Fruit fly (Drosophila melanogaster): Measurements from ENCODE around the gene CG7102.
A peak's percentile ranks its signal among the peaks of the same experiment; 100 is the strongest.

Gene CG7102

dm6 chr2L:7916368-7916767, 29.1 kb upstream of the CG7102 start (continued):
- TF ChIP-seq CG12219 (GFP tag; optimal IDR thresholded peaks at IDR 0.05), result peak; percentile 68
- TF ChIP-seq onecut (GFP tag; IDR thresholded peaks at IDR 0.05), result peak; percentile 45
- TF ChIP-seq Scr (GFP tag; IDR thresholded peaks at IDR 0.05; ENCODE audit: partially characterized antibody), result no peak
- TF ChIP-seq fd64A (GFP tag; optimal IDR thresholded peaks at IDR 0.05), result no peak
- no peak for TF ChIP-seq CG6683 (GFP tag; optimal IDR thresholded peaks at IDR 0.05)
- TF ChIP-seq CG43689 (GFP tag; IDR thresholded peaks at IDR 0.05), result peak; percentile 52
- no peak for TF ChIP-seq disco-r (GFP tag; optimal IDR thresholded peaks at IDR 0.05)
- no peak for TF ChIP-seq zen2 (GFP tag; IDR thresholded peaks at IDR 0.05; ENCODE audit: partially characterized antibody)
- TF ChIP-seq chif (GFP tag; optimal IDR thresholded peaks at IDR 0.05), result peak; percentile 41 to 63
- no peak for TF ChIP-seq CG18262 (tag; optimal IDR thresholded peaks at IDR 0.05)
- TF ChIP-seq CG17912 (GFP tag; optimal IDR thresholded peaks at IDR 0.05), result no peak
- TF ChIP-seq Dip3 (GFP tag; optimal IDR thresholded peaks at IDR 0.05), result peak; percentile 45
- no peak for TF ChIP-seq CG7745 (tag; optimal IDR thresholded peaks at IDR 0.05)
- no peak for TF ChIP-seq CG4854 (GFP tag; optimal IDR thresholded peaks at IDR 0.05)
- peak; percentile 75 for TF ChIP-seq sens (GFP tag)
- no peak for TF ChIP-seq CG12071 (GFP tag; optimal IDR thresholded peaks at IDR 0.05)
- TF ChIP-seq CG14050 (GFP tag; IDR thresholded peaks at IDR 0.05), result peak; percentile 78
- TF ChIP-seq unpg (GFP tag; optimal IDR thresholded peaks at IDR 0.05), result peak; percentile 84
- TF ChIP-seq CG8478 (optimal IDR thresholded peaks at IDR 0.05), result no peak
- TF ChIP-seq gsb-n (tag; optimal IDR thresholded peaks at IDR 0.05), result no peak
- TF ChIP-seq CG3847 (GFP tag; IDR thresholded peaks at IDR 0.05), result peak; percentile 79
- TF ChIP-seq slp2 (GFP tag; optimal IDR thresholded peaks at IDR 0.05), result no peak
- TF ChIP-seq CG17361 (GFP tag; IDR thresholded peaks at IDR 0.05), result no peak
- TF ChIP-seq CG14965 (GFP tag; optimal IDR thresholded peaks at IDR 0.05; ENCODE audit: borderline replicate concordance), result no peak
- no peak for TF ChIP-seq nau (GFP tag; optimal IDR thresholded peaks at IDR 0.05)
- TF ChIP-seq fu2 (GFP tag; optimal IDR thresholded peaks at IDR 0.05), result no peak
- no peak for TF ChIP-seq abd-A (tag; optimal IDR thresholded peaks at IDR 0.05)
- TF ChIP-seq CG32767 (GFP tag; IDR thresholded peaks at IDR 0.05), result peak; percentile 54; the same call in 1 of the 2 replicates
- peak; percentile 80 for TF ChIP-seq CG17328 (GFP tag; IDR thresholded peaks at IDR 0.05)
- TF ChIP-seq MESR4 (GFP tag; optimal IDR thresholded peaks at IDR 0.05), result no peak
- peak; percentile 38 for TF ChIP-seq ind (GFP tag; optimal IDR thresholded peaks at IDR 0.05)
- 0 out of 3 replicates have a peak, but pooled peaks have one; percentile 51 for TF ChIP-seq H15 (GFP tag; IDR thresholded peaks at IDR 0.05)

dm6 chr2L:7914948-7915549, 27.7 kb upstream of the CG7102 start:
- TF ChIP-seq CG11695 (GFP tag; IDR thresholded peaks at IDR 0.05), result 0 out of 3 replicates have a peak, but pooled peaks have one; percentile 10
- TF ChIP-seq CTCF (GFP tag; optimal IDR thresholded peaks at IDR 0.05), result no peak
- TF ChIP-seq CG9817 (tag; optimal IDR thresholded peaks at IDR 0.05), result no peak
- TF ChIP-seq hkb (optimal IDR thresholded peaks at IDR 0.05), result no peak
- TF ChIP-seq hkb (GFP tag; IDR thresholded peaks at IDR 0.05), result 0 out of 2 replicates have a peak, but pooled peaks have one; percentile 11
- 0 out of 3 replicates have a peak, but pooled peaks have one; percentile 23 for TF ChIP-seq zfh1 (GFP tag; IDR thresholded peaks at IDR 0.05)
- TF ChIP-seq grau (tag; optimal IDR thresholded peaks at IDR 0.05), result peak; percentile 55
- no peak for TF ChIP-seq bsh (GFP tag; optimal IDR thresholded peaks at IDR 0.05)
- no peak for TF ChIP-seq psq (GFP tag; optimal IDR thresholded peaks at IDR 0.05)
- no peak for TF ChIP-seq danr (GFP tag; IDR thresholded peaks at IDR 0.05)
- no peak for TF ChIP-seq Dref (GFP tag; IDR thresholded peaks at IDR 0.05)
- TF ChIP-seq Med (GFP tag), result peak; percentile 9
- no peak for TF ChIP-seq CG8478 (optimal IDR thresholded peaks at IDR 0.05)
- TF ChIP-seq dmrt99B (tag; optimal IDR thresholded peaks at IDR 0.05), result no peak
- TF ChIP-seq sd (tag; optimal IDR thresholded peaks at IDR 0.05), result peak; percentile 28
- peak; percentile 66; the same call in 1 of the 3 replicates for TF ChIP-seq CG2199 (GFP tag; IDR thresholded peaks at IDR 0.05)
- TF ChIP-seq CG13287 (GFP tag; IDR thresholded peaks at IDR 0.05; ENCODE audit: partially characterized antibody), result no peak
- TF ChIP-seq pan (optimal IDR thresholded peaks at IDR 0.05), result no peak
- TF ChIP-seq pan (GFP tag; optimal IDR thresholded peaks at IDR 0.05 in 1 of 2, IDR thresholded peaks at IDR 0.05 in 1 of 2), result peak in 1 of 2 experiments; percentile 6
- TF ChIP-seq ranshi (GFP tag; IDR thresholded peaks at IDR 0.05), result 0 out of 2 replicates have a peak, but pooled peaks have one; percentile 15
- TF ChIP-seq Sry-δ (GFP tag; optimal IDR thresholded peaks at IDR 0.05), result no peak
- peak; percentile 99 for TF ChIP-seq CG11504 (tag; optimal IDR thresholded peaks at IDR 0.05)
